Fruit fly (Drosophila melanogaster): ENCODE results near the gene mad2.

DNA sequence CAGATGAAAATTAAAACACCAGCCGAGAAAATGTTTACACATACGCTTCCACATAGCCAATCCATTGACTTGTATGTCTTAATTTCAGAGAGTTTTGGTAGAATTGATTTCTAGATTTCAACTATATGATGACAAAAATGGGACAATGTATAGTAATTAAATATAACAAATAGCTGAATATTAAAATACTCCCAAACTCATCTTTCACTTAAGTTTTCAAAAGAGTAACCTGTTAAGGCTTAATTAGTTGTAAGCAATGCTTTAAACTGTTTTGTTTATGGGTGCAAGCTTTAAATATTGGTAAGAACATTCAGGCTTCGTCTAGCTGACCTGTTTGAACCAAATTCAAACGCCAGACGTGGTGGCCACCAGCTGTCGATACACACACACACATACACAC, 15.8 kb upstream of the mad2 start:
- no peak for TF ChIP-seq usp (GFP tag; optimal IDR thresholded peaks at IDR 0.05)
- TF ChIP-seq Dll (optimal IDR thresholded peaks at IDR 0.05): no peak
- no peak for TF ChIP-seq CG8478 (optimal IDR thresholded peaks at IDR 0.05)
- no peak for TF ChIP-seq EcR (GFP tag; optimal IDR thresholded peaks at IDR 0.05)
- TF ChIP-seq psq (optimal IDR thresholded peaks at IDR 0.05): no peak
- TF ChIP-seq pan (optimal IDR thresholded peaks at IDR 0.05): no peak
